Worm (Caenorhabditis elegans) whole organism, L4 larva: Measurements from ENCODE around the gene R11D1.2.
A peak's percentile ranks its signal among the peaks of the same experiment; 100 is the strongest.

Experiments
- F10B5.3 ChIP-seq: sonication (generic microtip); optimal IDR thresholded peaks from 2 replicates; lab custom pipeline; 2016; ENCODE audit warnings: mild to moderate bottlenecking, missing genetic modification characterization, missing compliant biosample characterization
- T20F7.1 ChIP-seq: fragments of 200-800 bp; sonication (Bioruptor generic); optimal IDR thresholded peaks from 2 replicates; lab custom pipeline; 2018; ENCODE audit warnings: mild to moderate bottlenecking, missing genetic modification characterization, missing compliant biosample characterization
- Y48G9A.11 ChIP-seq: fragments of 200-800 bp; sonication (Bioruptor generic); IDR thresholded peaks from 2 replicates; pipeline ENCODE4 v1.3.6; 2022; ENCODE audit warnings: missing genetic modification reagents, missing genetic modification characterization, missing compliant biosample characterization
- Y75B8A.6 ChIP-seq: fragments of 200-800 bp; sonication (Bioruptor generic); IDR thresholded peaks from 2 replicates; pipeline ENCODE4 v1.3.6; 2022; ENCODE audit warnings: missing genetic modification reagents, missing genetic modification characterization, missing compliant biosample characterization
- ZK546.5 ChIP-seq, 2 experiments: sonication (generic microtip); optimal IDR thresholded peaks; 2 replicates each; lab custom pipeline; 2017; ENCODE audit warnings: missing biosample characterization in 2 of 2, missing genetic modification characterization in 2 of 2
- ama-1 ChIP-seq: fragments of 150-350 bp; optimal IDR thresholded peaks from 2 replicates; lab custom pipeline; 2014; ENCODE audit warnings: inconsistent platforms, mixed read lengths
- arid-1 ChIP-seq: fragments of 200-800 bp; sonication (Bioruptor generic); conservative IDR thresholded peaks from 2 replicates; pipeline ENCODE4 v1.3.6; 2022; ENCODE audit warnings: missing genetic modification reagents, missing genetic modification characterization, missing compliant biosample characterization
- attf-4 ChIP-seq: sonication (generic microtip); optimal IDR thresholded peaks from 3 replicates; lab custom pipeline; 2017; ENCODE audit warnings: missing biosample characterization, missing genetic modification characterization
- ceh-20 ChIP-seq: fragments of 200-800 bp; sonication (Bioruptor generic); IDR thresholded peaks from 2 replicates; pipeline ENCODE4 v1.3.6; 2022; ENCODE audit warnings: missing genetic modification reagents, missing genetic modification characterization, missing compliant biosample characterization
- ces-1 ChIP-seq: fragments of 150-350 bp; sonication (generic microtip); optimal IDR thresholded peaks from 4 replicates; lab custom pipeline; 2014; ENCODE audit warnings: missing biosample characterization, missing genetic modification reagents, missing genetic modification characterization
- ctbp-1 ChIP-seq: fragments of 200-800 bp; sonication (Bioruptor generic); IDR thresholded peaks from 2 replicates; pipeline ENCODE4 v1.3.6; 2022; ENCODE audit warnings: missing genetic modification reagents, missing genetic modification characterization, missing compliant biosample characterization
- daf-12 ChIP-seq: fragments of 150-350 bp; optimal IDR thresholded peaks from 2 replicates; lab custom pipeline; 2014; ENCODE audit warnings: missing biosample characterization, missing genetic modification reagents, missing genetic modification characterization
- daf-16 ChIP-seq, 3 experiments: sonication (generic microtip); optimal IDR thresholded peaks; 2 replicates each; lab custom pipeline; 2016 to 2017; ENCODE audit warnings: missing genetic modification characterization in 3 of 3, missing genetic modification reagents in 3 of 3, mild to moderate bottlenecking in 2 of 3, missing compliant biosample characterization in 2 of 3, missing biosample characterization in 1 of 3, moderate library complexity in 1 of 3
- daf-19 ChIP-seq: fragments of 200-800 bp; sonication (Bioruptor generic); conservative IDR thresholded peaks from 2 replicates; pipeline ENCODE4 v1.3.6; 2022; ENCODE audit warnings: missing genetic modification characterization, missing compliant biosample characterization
- daf-8 ChIP-seq: fragments of 200-800 bp; sonication (Bioruptor generic); IDR thresholded peaks from 2 replicates; pipeline ENCODE4 v1.3.6; 2022; ENCODE audit warnings: missing genetic modification characterization, missing compliant biosample characterization
- dmd-6 ChIP-seq: fragments of 200-800 bp; sonication (Bioruptor generic); IDR thresholded peaks from 2 replicates; pipeline ENCODE4 v1.3.6; 2022; ENCODE audit warnings: missing genetic modification reagents, missing genetic modification characterization, missing compliant biosample characterization
- dpl-1 ChIP-seq: fragments of 150-350 bp; optimal IDR thresholded peaks from 2 replicates; lab custom pipeline; 2014; ENCODE audit warnings: missing biosample characterization, missing genetic modification reagents, missing genetic modification characterization
- duxl-1 ChIP-seq: sonication (generic microtip); optimal IDR thresholded peaks from 2 replicates; lab custom pipeline; 2016; ENCODE audit warnings: mild to moderate bottlenecking, missing genetic modification characterization, moderate library complexity, missing compliant biosample characterization; ENCODE audit not compliant: poor library complexity
- dve-1 ChIP-seq: sonication (generic microtip); optimal IDR thresholded peaks from 2 replicates; lab custom pipeline; 2017; ENCODE audit warnings: antibody characterized with exemption, mild to moderate bottlenecking, missing genetic modification characterization, missing compliant biosample characterization; ENCODE audit not compliant: insufficient read depth
- egl-27 ChIP-seq: sonication (generic microtip); optimal IDR thresholded peaks from 3 replicates; lab custom pipeline; 2017; ENCODE audit warnings: missing biosample characterization, missing genetic modification reagents, missing genetic modification characterization
- egl-43 ChIP-seq: fragments of 200-800 bp; sonication (Bioruptor generic); IDR thresholded peaks from 2 replicates; pipeline ENCODE4 v1.3.6; 2022; ENCODE audit warnings: missing genetic modification reagents, missing genetic modification characterization, missing compliant biosample characterization
- fos-1 ChIP-seq: fragments of 150-350 bp; optimal IDR thresholded peaks from 2 replicates; lab custom pipeline; 2014; ENCODE audit warnings: missing biosample characterization, missing genetic modification characterization
- hlh-11 ChIP-seq: fragments of 200-800 bp; sonication (Bioruptor generic); optimal IDR thresholded peaks from 2 replicates; lab custom pipeline; 2018; ENCODE audit warnings: mild to moderate bottlenecking, missing genetic modification characterization, missing compliant biosample characterization
- hmg-1.1 ChIP-seq: fragments of 200-800 bp; sonication (Bioruptor generic); IDR thresholded peaks from 2 replicates; pipeline ENCODE4 v1.3.6; 2022; ENCODE audit warnings: missing genetic modification reagents, missing genetic modification characterization, missing compliant biosample characterization
- jun-1 ChIP-seq: fragments of 150-350 bp; optimal IDR thresholded peaks from 2 replicates; lab custom pipeline; 2014; ENCODE audit warnings: missing biosample characterization, missing genetic modification reagents, missing genetic modification characterization
- lim-7 ChIP-seq: fragments of 200-800 bp; sonication (Bioruptor generic); IDR thresholded peaks from 2 replicates; pipeline ENCODE4 v1.3.6; 2022; ENCODE audit warnings: missing genetic modification characterization, missing compliant biosample characterization
- lin-15B ChIP-seq: fragments of 150-350 bp; sonication (generic microtip); optimal IDR thresholded peaks from 3 replicates; lab custom pipeline; 2014; ENCODE audit warnings: missing biosample characterization, missing genetic modification characterization
- lir-3 ChIP-seq: sonication (generic microtip); optimal IDR thresholded peaks from 2 replicates; lab custom pipeline; 2016; ENCODE audit warnings: mild to moderate bottlenecking, missing genetic modification characterization, missing compliant biosample characterization
- lsy-2 ChIP-seq, 2 experiments: fragments of 150-350 bp in 1 of 2; sonication (generic microtip) in 1 of 2; optimal IDR thresholded peaks; 2 replicates each; lab custom pipeline; 2014 to 2017; ENCODE audit warnings: missing biosample characterization in 2 of 2, missing genetic modification characterization in 2 of 2
- mdl-1 ChIP-seq, 2 experiments: fragments of 150-350 bp in 1 of 2; sonication (generic microtip) in 1 of 2; optimal IDR thresholded peaks; 2 replicates each; lab custom pipeline; 2014 to 2017; ENCODE audit warnings: missing biosample characterization in 2 of 2, missing genetic modification characterization in 2 of 2
- mdt-29 ChIP-seq: fragments of 200-800 bp; sonication (Bioruptor generic); IDR thresholded peaks from 2 replicates; pipeline ENCODE4 v1.3.6; 2022; ENCODE audit warnings: missing genetic modification reagents, missing genetic modification characterization, missing compliant biosample characterization
- mep-1 ChIP-seq: fragments of 150-350 bp; sonication (generic microtip); optimal IDR thresholded peaks from 3 replicates; lab custom pipeline; 2014; ENCODE audit warnings: missing biosample characterization, missing genetic modification characterization
- mes-2 ChIP-seq: sonication (generic microtip); optimal IDR thresholded peaks from 2 replicates; lab custom pipeline; 2016; ENCODE audit warnings: missing genotype, mild to moderate bottlenecking, missing genetic modification characterization, missing compliant biosample characterization; ENCODE audit not compliant: poor library complexity, severe bottlenecking
- mxl-2 ChIP-seq: fragments of 200-800 bp; sonication (Bioruptor generic); conservative IDR thresholded peaks from 2 replicates; pipeline ENCODE4 v1.3.6; 2022; ENCODE audit warnings: missing genetic modification reagents, missing genetic modification characterization, missing compliant biosample characterization
- nhr-10 ChIP-seq: fragments of 150-350 bp; optimal IDR thresholded peaks from 2 replicates; lab custom pipeline; 2014; ENCODE audit warnings: missing biosample characterization, missing genetic modification characterization
- nhr-102 ChIP-seq: sonication (generic microtip); optimal IDR thresholded peaks from 2 replicates; lab custom pipeline; 2016; ENCODE audit warnings: mild to moderate bottlenecking, missing genetic modification characterization, moderate library complexity, missing compliant biosample characterization
- nhr-28 ChIP-seq: fragments of 150-350 bp; optimal IDR thresholded peaks from 2 replicates; lab custom pipeline; 2014; ENCODE audit warnings: missing biosample characterization, missing genetic modification characterization
- nhr-41 ChIP-seq: fragments of 200-800 bp; sonication (Bioruptor generic); IDR thresholded peaks from 2 replicates; pipeline ENCODE4 v1.3.6; 2022; ENCODE audit warnings: missing genetic modification reagents, missing genetic modification characterization, missing compliant biosample characterization
- nhr-42 ChIP-seq: fragments of 200-800 bp; sonication (Bioruptor generic); IDR thresholded peaks from 2 replicates; pipeline ENCODE4 v1.3.6; 2022; ENCODE audit warnings: missing genetic modification characterization, missing compliant biosample characterization
- nhr-76 ChIP-seq: fragments of 150-350 bp; optimal IDR thresholded peaks from 2 replicates; lab custom pipeline; 2014; ENCODE audit warnings: missing biosample characterization, missing genetic modification characterization
- php-3 ChIP-seq: fragments of 200-800 bp; sonication (Bioruptor generic); IDR thresholded peaks from 2 replicates; pipeline ENCODE4 v1.3.6; 2022; ENCODE audit warnings: missing genetic modification reagents, missing genetic modification characterization, missing compliant biosample characterization
- sdz-12 ChIP-seq: fragments of 200-800 bp; sonication (Bioruptor generic); optimal IDR thresholded peaks from 2 replicates; lab custom pipeline; 2018; ENCODE audit warnings: mild to moderate bottlenecking, missing genetic modification characterization, missing compliant biosample characterization
- skn-1 ChIP-seq: fragments of 150-350 bp; optimal IDR thresholded peaks from 2 replicates; lab custom pipeline; 2014; ENCODE audit warnings: missing biosample characterization, missing genetic modification characterization
- spr-1 ChIP-seq: sonication (generic microtip); optimal IDR thresholded peaks from 2 replicates; lab custom pipeline; 2016; ENCODE audit warnings: mild to moderate bottlenecking, missing genetic modification characterization, missing compliant biosample characterization
- unc-39 ChIP-seq: sonication (generic microtip); optimal IDR thresholded peaks from 2 replicates; lab custom pipeline; 2017; ENCODE audit warnings: missing biosample characterization, missing genetic modification characterization
- vab-7 ChIP-seq: fragments of 200-800 bp; sonication (Bioruptor generic); IDR thresholded peaks from 2 replicates; pipeline ENCODE4 v1.3.6; 2022; ENCODE audit warnings: missing genetic modification reagents, missing genetic modification characterization, missing compliant biosample characterization
- zfp-3 ChIP-seq: fragments of 200-800 bp; sonication (Bioruptor generic); conservative IDR thresholded peaks from 2 replicates; pipeline ENCODE4 v1.3.6; 2022; ENCODE audit warnings: missing genetic modification reagents, missing genetic modification characterization, missing compliant biosample characterization
- zip-11 ChIP-seq: fragments of 200-800 bp; sonication (Bioruptor generic); IDR thresholded peaks from 2 replicates; pipeline ENCODE4 v1.3.6; 2022; ENCODE audit warnings: missing genetic modification characterization, missing compliant biosample characterization
- ztf-11 ChIP-seq: fragments of 150-350 bp; optimal IDR thresholded peaks from 2 replicates; lab custom pipeline; 2014; ENCODE audit warnings: missing biosample characterization, missing genetic modification characterization
- ztf-7 ChIP-seq: fragments of 150-350 bp; optimal IDR thresholded peaks from 2 replicates; lab custom pipeline; 2014; ENCODE audit warnings: missing biosample characterization, missing genetic modification characterization

R11D1.2 gene

DNA sequence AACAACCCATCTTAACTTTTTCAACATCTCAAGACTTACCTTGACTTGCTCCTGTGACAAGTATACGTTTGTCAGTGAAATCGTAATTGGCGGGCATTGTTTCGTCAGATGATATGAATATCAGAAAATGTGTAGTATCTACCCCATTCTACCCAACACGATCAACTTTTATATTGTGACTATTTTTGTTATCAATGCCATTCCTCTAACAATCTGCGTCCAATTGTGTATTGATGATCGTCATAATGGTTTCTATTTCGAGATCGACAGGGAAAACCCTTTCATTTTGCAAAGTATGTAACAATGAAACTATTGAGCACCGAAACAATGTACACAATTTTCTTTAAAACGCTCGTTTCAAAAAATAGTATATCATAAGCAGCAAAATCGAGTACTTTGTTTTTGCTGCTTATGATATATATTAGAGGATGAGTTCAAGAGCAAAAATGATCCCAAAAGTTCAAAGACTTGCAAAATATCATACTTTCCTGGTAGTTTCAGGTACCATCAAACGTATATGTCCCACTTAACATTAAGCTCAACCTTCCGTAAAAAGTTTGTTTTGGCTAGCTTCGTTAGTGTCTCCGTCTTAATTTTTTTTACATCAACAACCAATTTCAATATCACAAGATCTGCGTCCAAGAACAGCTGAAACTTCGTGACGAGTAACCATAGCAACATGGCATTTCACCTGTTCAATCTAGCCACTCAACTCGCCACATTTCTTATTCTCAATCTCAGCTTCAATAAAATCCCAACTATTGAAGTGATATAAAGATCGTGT, 25.3 kb downstream of the R11D1.2 start, which contains the start of the genes dhs-21 and xbx-9 (continued):
- no peak for TF ChIP-seq skn-1 (tag; lab: Kevin White, UChicago)
- peak; percentile 19 for TF ChIP-seq mes-2
- no peak for TF ChIP-seq hmg-1.1
- TF ChIP-seq dpl-1 (GFP tag; lab: Kevin White, UChicago) = no peak
- no peak for TF ChIP-seq ces-1 (GFP tag; lab: Kevin White, UChicago)
- no peak for TF ChIP-seq fos-1 (tag; lab: Kevin White, UChicago)
- no peak for TF ChIP-seq nhr-41 (GFP tag; lab: Robert Waterston, UW)
- TF ChIP-seq T20F7.1 = peak; percentile 56
- TF ChIP-seq lin-15B (tag; lab: Kevin White, UChicago) = no peak
- TF ChIP-seq lir-3 (tag; lab: Kevin White, UChicago) = no peak
- no peak for TF ChIP-seq daf-8 (GFP tag; lab: Robert Waterston, UW)
- no peak for TF ChIP-seq duxl-1 (tag; lab: Kevin White, UChicago)
- TF ChIP-seq daf-12 (tag; lab: Kevin White, UChicago) = no peak
- no peak for TF ChIP-seq egl-43
- TF ChIP-seq nhr-10 = peak; percentile 30
- TF ChIP-seq mxl-2 (GFP tag; lab: Robert Waterston, UW) = no peak
- no peak for TF ChIP-seq ama-1 (lab: Kevin White, UChicago)
- no peak for TF ChIP-seq arid-1 (GFP tag; lab: Robert Waterston, UW)
- no peak for TF ChIP-seq mdl-1 (tag; optimal IDR thresholded peaks at IDR 0.05; lab: Kevin White, UChicago)
- no peak for TF ChIP-seq Y48G9A.11 (GFP tag; lab: Robert Waterston, UW)
- no peak for TF ChIP-seq lsy-2 (tag; optimal IDR thresholded peaks at IDR 0.05; lab: Kevin White, UChicago)
- no peak for TF ChIP-seq F10B5.3 (tag; lab: Kevin White, UChicago)
- TF ChIP-seq dmd-6 (GFP tag; lab: Robert Waterston, UW) = peak; percentile 53
- no peak for TF ChIP-seq nhr-76 (tag; lab: Kevin White, UChicago)
- TF ChIP-seq zip-11 (GFP tag; lab: Robert Waterston, UW) = no peak
- TF ChIP-seq nhr-42 (GFP tag; lab: Robert Waterston, UW) = no peak
- no peak for TF ChIP-seq egl-27 (tag; lab: Kevin White, UChicago)
- no peak for TF ChIP-seq lim-7 (GFP tag; lab: Robert Waterston, UW)
- TF ChIP-seq nhr-102 (tag; lab: Kevin White, UChicago) = no peak
- no peak for TF ChIP-seq ceh-20
- TF ChIP-seq dve-1 (tag; lab: Kevin White, UChicago) = peak; percentile 64
- peak; percentile 92 for TF ChIP-seq nhr-28 (tag; lab: Kevin White, UChicago)
- no peak for TF ChIP-seq vab-7 (GFP tag; lab: Robert Waterston, UW)
- TF ChIP-seq daf-19 (GFP tag; lab: Robert Waterston, UW) = no peak
- TF ChIP-seq spr-1 (tag; lab: Kevin White, UChicago) = no peak
- TF ChIP-seq ztf-11 = no peak
- no peak for TF ChIP-seq mdt-29
- no peak for TF ChIP-seq zfp-3 (GFP tag; lab: Robert Waterston, UW)
- no peak for TF ChIP-seq ZK546.5 (tag; optimal IDR thresholded peaks at IDR 0.05; lab: Kevin White, UChicago)
- no peak for TF ChIP-seq jun-1 (tag; lab: Kevin White, UChicago)
- TF ChIP-seq sdz-12 (GFP tag; lab: Kevin White, UChicago) = no peak
- TF ChIP-seq daf-16 (GFP tag; optimal IDR thresholded peaks at IDR 0.05; lab: Kevin White, UChicago) = no peak
- peak; percentile 64 for TF ChIP-seq daf-16 (tag; optimal IDR thresholded peaks at IDR 0.05; lab: Kevin White, UChicago)
- TF ChIP-seq unc-39 (tag; lab: Kevin White, UChicago) = no peak
- TF ChIP-seq php-3 (GFP tag; lab: Robert Waterston, UW) = no peak
- TF ChIP-seq Y75B8A.6 (GFP tag; lab: Robert Waterston, UW) = no peak
- no peak for TF ChIP-seq attf-4
- TF ChIP-seq hlh-11 (tag; lab: Kevin White, UChicago) = peak; percentile 54
- no peak for TF ChIP-seq ctbp-1
- peak; percentile 49 for TF ChIP-seq ztf-7
- no peak for TF ChIP-seq mep-1 (tag; lab: Kevin White, UChicago)
